Worm (Caenorhabditis elegans) whole organism, L4 larva: Measurements from ENCODE around the gene ncs-3.

Experiments used
- F26F4.8 ChIP-seq: fragments of 200-800 bp; sonication (Bioruptor generic); conservative IDR thresholded peaks from 2 replicates; pipeline ENCODE4 v1.3.6; 2022; ENCODE audit warnings: missing genetic modification characterization, missing compliant biosample characterization
- R02D3.7 ChIP-seq: fragments of 150-350 bp; sonication (generic microtip); optimal IDR thresholded peaks from 3 replicates; lab custom pipeline; 2014; ENCODE audit warnings: missing biosample characterization, missing genetic modification characterization
- T20F7.1 ChIP-seq: fragments of 200-800 bp; sonication (Bioruptor generic); optimal IDR thresholded peaks from 2 replicates; lab custom pipeline; 2018; ENCODE audit warnings: mild to moderate bottlenecking, missing genetic modification characterization, missing compliant biosample characterization
- Y105C5A.15 ChIP-seq: fragments of 200-800 bp; sonication (Bioruptor generic); IDR thresholded peaks from 2 replicates; pipeline ENCODE4 v1.3.6; 2022; ENCODE audit warnings: missing genetic modification characterization, missing compliant biosample characterization
- ZK337.2 ChIP-seq: fragments of 200-800 bp; sonication (Bioruptor generic); IDR thresholded peaks from 2 replicates; pipeline ENCODE4 v1.3.6; 2022; ENCODE audit warnings: missing genetic modification reagents, missing genetic modification characterization, missing compliant biosample characterization
- ctbp-1 ChIP-seq: fragments of 200-800 bp; sonication (Bioruptor generic); IDR thresholded peaks from 2 replicates; pipeline ENCODE4 v1.3.6; 2022; ENCODE audit warnings: missing genetic modification reagents, missing genetic modification characterization, missing compliant biosample characterization
- daf-16 ChIP-seq, 3 experiments: sonication (generic microtip); optimal IDR thresholded peaks; 2 replicates each; lab custom pipeline; 2016 to 2017; ENCODE audit warnings: missing genetic modification characterization in 3 of 3, missing genetic modification reagents in 3 of 3, mild to moderate bottlenecking in 2 of 3, missing compliant biosample characterization in 2 of 3, missing biosample characterization in 1 of 3, moderate library complexity in 1 of 3
- dmd-6 ChIP-seq: fragments of 200-800 bp; sonication (Bioruptor generic); IDR thresholded peaks from 2 replicates; pipeline ENCODE4 v1.3.6; 2022; ENCODE audit warnings: missing genetic modification reagents, missing genetic modification characterization, missing compliant biosample characterization
- dve-1 ChIP-seq: sonication (generic microtip); optimal IDR thresholded peaks from 2 replicates; lab custom pipeline; 2017; ENCODE audit warnings: antibody characterized with exemption, mild to moderate bottlenecking, missing genetic modification characterization, missing compliant biosample characterization; ENCODE audit not compliant: insufficient read depth
- hlh-11 ChIP-seq: fragments of 200-800 bp; sonication (Bioruptor generic); optimal IDR thresholded peaks from 2 replicates; lab custom pipeline; 2018; ENCODE audit warnings: mild to moderate bottlenecking, missing genetic modification characterization, missing compliant biosample characterization
- lin-13 ChIP-seq: fragments of 150-350 bp; optimal IDR thresholded peaks from 2 replicates; lab custom pipeline; 2014; ENCODE audit warnings: missing biosample characterization, missing genetic modification reagents, missing genetic modification characterization
- lin-15B ChIP-seq: fragments of 150-350 bp; sonication (generic microtip); optimal IDR thresholded peaks from 3 replicates; lab custom pipeline; 2014; ENCODE audit warnings: missing biosample characterization, missing genetic modification characterization
- lin-38 ChIP-seq: fragments of 200-800 bp; sonication (Bioruptor generic); IDR thresholded peaks from 2 replicates; pipeline ENCODE4 v1.3.6; 2022; ENCODE audit warnings: missing genetic modification reagents, missing genetic modification characterization, missing compliant biosample characterization
- madf-5 ChIP-seq, 2 experiments: fragments of 200-800 bp; sonication (Bioruptor generic); IDR thresholded peaks; 2 replicates each; pipeline ENCODE4 v1.3.6; 2022; ENCODE audit warnings: missing compliant biosample characterization in 2 of 2, missing genetic modification characterization in 2 of 2
- mep-1 ChIP-seq: fragments of 150-350 bp; sonication (generic microtip); optimal IDR thresholded peaks from 3 replicates; lab custom pipeline; 2014; ENCODE audit warnings: missing biosample characterization, missing genetic modification characterization
- mes-2 ChIP-seq: sonication (generic microtip); optimal IDR thresholded peaks from 2 replicates; lab custom pipeline; 2016; ENCODE audit warnings: missing genotype, mild to moderate bottlenecking, missing genetic modification characterization, missing compliant biosample characterization; ENCODE audit not compliant: poor library complexity, severe bottlenecking
- mxl-2 ChIP-seq: fragments of 200-800 bp; sonication (Bioruptor generic); conservative IDR thresholded peaks from 2 replicates; pipeline ENCODE4 v1.3.6; 2022; ENCODE audit warnings: missing genetic modification reagents, missing genetic modification characterization, missing compliant biosample characterization
- mxl-3 ChIP-seq: fragments of 200-800 bp; sonication (Bioruptor generic); optimal IDR thresholded peaks from 2 replicates; lab custom pipeline; 2018; ENCODE audit warnings: mild to moderate bottlenecking, missing genetic modification characterization, missing compliant biosample characterization
- nhr-102 ChIP-seq: sonication (generic microtip); optimal IDR thresholded peaks from 2 replicates; lab custom pipeline; 2016; ENCODE audit warnings: mild to moderate bottlenecking, missing genetic modification characterization, moderate library complexity, missing compliant biosample characterization
- nhr-11 ChIP-seq: fragments of 150-350 bp; optimal IDR thresholded peaks from 2 replicates; lab custom pipeline; 2014; ENCODE audit warnings: missing biosample characterization, missing genetic modification characterization
- nhr-28 ChIP-seq: fragments of 150-350 bp; optimal IDR thresholded peaks from 2 replicates; lab custom pipeline; 2014; ENCODE audit warnings: missing biosample characterization, missing genetic modification characterization
- nhr-41 ChIP-seq: fragments of 200-800 bp; sonication (Bioruptor generic); IDR thresholded peaks from 2 replicates; pipeline ENCODE4 v1.3.6; 2022; ENCODE audit warnings: missing genetic modification reagents, missing genetic modification characterization, missing compliant biosample characterization
- nhr-6 ChIP-seq: fragments of 150-350 bp; optimal IDR thresholded peaks from 2 replicates; lab custom pipeline; 2014; ENCODE audit warnings: missing biosample characterization, missing genetic modification characterization
- nhr-77 ChIP-seq: fragments of 150-350 bp; optimal IDR thresholded peaks from 2 replicates; lab custom pipeline; 2014; ENCODE audit warnings: missing biosample characterization, missing genetic modification characterization
- php-3 ChIP-seq: fragments of 200-800 bp; sonication (Bioruptor generic); IDR thresholded peaks from 2 replicates; pipeline ENCODE4 v1.3.6; 2022; ENCODE audit warnings: missing genetic modification reagents, missing genetic modification characterization, missing compliant biosample characterization
- pqm-1 ChIP-seq: sonication (generic microtip); optimal IDR thresholded peaks from 2 replicates; lab custom pipeline; 2017; ENCODE audit warnings: missing biosample characterization, missing genetic modification characterization
- saeg-2 ChIP-seq: fragments of 200-800 bp; sonication (Bioruptor generic); IDR thresholded peaks from 2 replicates; pipeline ENCODE4 v1.3.6; 2022; ENCODE audit warnings: missing genetic modification reagents, missing genetic modification characterization, missing compliant biosample characterization
- set-16 ChIP-seq: fragments of 200-800 bp; sonication (Bioruptor generic); IDR thresholded peaks from 2 replicates; pipeline ENCODE4 v1.3.6; 2022; ENCODE audit warnings: missing genetic modification reagents, missing genetic modification characterization, missing compliant biosample characterization
- skn-1 ChIP-seq: fragments of 150-350 bp; optimal IDR thresholded peaks from 2 replicates; lab custom pipeline; 2014; ENCODE audit warnings: missing biosample characterization, missing genetic modification characterization
- snpc-1.2 ChIP-seq: fragments of 200-800 bp; sonication (Bioruptor generic); IDR thresholded peaks from 2 replicates; pipeline ENCODE4 v1.3.6; 2022; ENCODE audit warnings: missing genetic modification reagents, missing genetic modification characterization, missing compliant biosample characterization
- tag-97 ChIP-seq: fragments of 200-800 bp; sonication (Bioruptor generic); IDR thresholded peaks from 2 replicates; pipeline ENCODE4 v1.3.6; 2022; ENCODE audit warnings: missing genetic modification characterization, missing compliant biosample characterization
- unc-62 ChIP-seq, 3 experiments: fragments of 150-350 bp in 1 of 3; sonication (generic microtip); optimal IDR thresholded peaks in 2 of 3; peaks in 1 of 3; 1 replicate in 1 of 3; 2 replicates in 2 of 3; lab custom pipeline; 2014 to 2017; ENCODE audit warnings: missing biosample characterization in 3 of 3, missing genetic modification characterization in 3 of 3, missing genetic modification reagents in 3 of 3, missing genotype in 1 of 3
- zip-2 ChIP-seq: fragments of 150-350 bp; optimal IDR thresholded peaks from 2 replicates; lab custom pipeline; 2014; ENCODE audit warnings: missing biosample characterization, missing genetic modification characterization
- ztf-11 ChIP-seq: fragments of 150-350 bp; optimal IDR thresholded peaks from 2 replicates; lab custom pipeline; 2014; ENCODE audit warnings: missing biosample characterization, missing genetic modification characterization

The ncs-3 gene

ce11 chrX:1044327-1044726 lies 9.6 kb upstream of the ncs-3 start:
- TF ChIP-seq zip-2 (tag; lab: Kevin White, UChicago) (peak; percentile 96), lin-15B (no peak)

- peak; percentile 93 for TF ChIP-seq nhr-28
- no peak for TF ChIP-seq ztf-11 (tag; lab: Kevin White, UChicago)
- no peak for TF ChIP-seq saeg-2 (GFP tag; lab: Robert Waterston, UW)
- TF ChIP-seq nhr-77 (tag; lab: Kevin White, UChicago): peak; percentile 40
- no peak for TF ChIP-seq ZK337.2 (GFP tag; lab: Robert Waterston, UW)
- TF ChIP-seq snpc-1.2 (GFP tag; lab: Robert Waterston, UW): no peak
- TF ChIP-seq F26F4.8 (GFP tag; lab: Robert Waterston, UW): no peak
- peak; percentile 57 for TF ChIP-seq hlh-11
- no peak for TF ChIP-seq T20F7.1 (GFP tag; lab: Kevin White, UChicago)
- no peak for TF ChIP-seq nhr-102 (tag; lab: Kevin White, UChicago)
- peak; percentile 87 for TF ChIP-seq pqm-1 (tag; lab: Kevin White, UChicago)
- TF ChIP-seq daf-16 (GFP tag; optimal IDR thresholded peaks at IDR 0.05; lab: Kevin White, UChicago): no peak
- peak; percentile 87 for TF ChIP-seq daf-16 (tag; optimal IDR thresholded peaks at IDR 0.05; lab: Kevin White, UChicago)
- TF ChIP-seq dmd-6 (GFP tag; lab: Robert Waterston, UW): peak; percentile 26; the same call in 1 of the 2 replicates
- TF ChIP-seq R02D3.7: no peak
- TF ChIP-seq dve-1 (tag; lab: Kevin White, UChicago): peak; percentile 74
- no peak for TF ChIP-seq mes-2 (tag; lab: Kevin White, UChicago)
These were observed 7.6 kb upstream of the ncs-3 start, which contains the start of gene vpat-1 for ce11 chrX:1046156-1046831. vpat-1 (minus strand) TSS chrX:1046206.

- TF ChIP-seq mxl-3 (peak; percentile 18), ZK337.2 (GFP tag; lab: Robert Waterston, UW) (no peak), madf-5 (GFP tag; IDR thresholded peaks at IDR 0.05; lab: Robert Waterston, UW) (no peak), unc-62 (GFP tag; optimal IDR thresholded peaks at IDR 0.05 in 1 of 2; lab: Kevin White, UChicago) (peak in 1 of 2 experiments; percentile 77), unc-62 (tag; optimal IDR thresholded peaks at IDR 0.05; lab: Kevin White, UChicago) (no peak), lin-38 (GFP tag; lab: Robert Waterston, UW) (no peak), nhr-11 (tag; lab: Kevin White, UChicago) (peak; percentile 52), nhr-28 (no peak), set-16 (no peak), hlh-11 (peak; percentile 43), daf-16 (GFP tag; optimal IDR thresholded peaks at IDR 0.05; lab: Kevin White, UChicago) (peak in 1 of 2 experiments; percentile 69), daf-16 (tag; optimal IDR thresholded peaks at IDR 0.05; lab: Kevin White, UChicago) (no peak)
These were observed 2.8 kb upstream of the ncs-3 start for ce11 chrX:1051041-1051440.

ce11 chrX:1052960-1053359 lies 921 bp upstream of the ncs-3 start:
- TF ChIP-seq nhr-41 (GFP tag; lab: Robert Waterston, UW) (no peak), tag-97 (GFP tag; lab: Robert Waterston, UW) (no peak), nhr-6 (tag; lab: Kevin White, UChicago) (no peak), ctbp-1 (GFP tag; lab: Robert Waterston, UW) (no peak), lin-13 (GFP tag; lab: Kevin White, UChicago) (no peak), saeg-2 (GFP tag; lab: Robert Waterston, UW) (no peak), mes-2 (tag; lab: Kevin White, UChicago) (no peak), skn-1 (tag; lab: Kevin White, UChicago) (no peak), mep-1 (no peak), nhr-28 (no peak), php-3 (no peak), mxl-2 (GFP tag; lab: Robert Waterston, UW) (no peak), Y105C5A.15 (no peak)
